Worm (Caenorhabditis elegans): ENCODE data around the gene cyp-34A9.

ce11 chrV:3931326-3931725 lies 39.0 kb downstream of the cyp-34A9 start, which contains the start of gene srx-63:
- no peak for TF ChIP-seq skn-1 (tag; optimal IDR thresholded peaks at IDR 0.05)
- TF ChIP-seq lin-11 (tag; optimal IDR thresholded peaks at IDR 0.05), result no peak

All from whole organism, L2 larva.